Fruit fly (Drosophila melanogaster) S2 (cell line): ENCODE measurements around the gene CG13046.

Source experiments
- CG8478 ChIP-seq: fragments of >200 bp; optimal IDR thresholded peaks from 2 replicates; lab custom pipeline; 2018
- CTCF ChIP-seq, 2 experiments: fragments of >200 bp; optimal IDR thresholded peaks; 2 replicates each; lab custom pipeline; 2018

Gene CG13046

DNA sequence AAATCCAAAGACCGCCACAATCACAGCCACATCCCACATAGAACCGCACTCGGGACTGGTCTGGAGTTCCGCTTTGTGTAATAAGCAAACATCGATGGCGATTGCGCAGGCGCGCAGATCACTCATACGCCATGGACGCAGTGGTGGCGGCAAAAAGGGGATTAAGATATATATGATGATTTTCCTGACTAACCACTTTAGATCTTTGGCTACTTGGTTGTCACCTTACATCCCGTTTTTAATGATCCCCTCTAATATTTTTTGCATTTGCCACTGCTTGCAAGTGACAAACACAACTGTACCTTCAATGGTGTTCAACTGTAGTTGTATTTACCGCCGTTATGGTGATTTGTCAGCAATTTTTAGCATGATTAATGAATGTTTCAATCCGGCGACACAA is 21.8 kb upstream of the CG13046 start:
- TF ChIP-seq CTCF (optimal IDR thresholded peaks at IDR 0.05; lab: Kevin White, UChicago) (no peak), CG8478 (lab: Kevin White, UChicago) (no peak)

DNA sequence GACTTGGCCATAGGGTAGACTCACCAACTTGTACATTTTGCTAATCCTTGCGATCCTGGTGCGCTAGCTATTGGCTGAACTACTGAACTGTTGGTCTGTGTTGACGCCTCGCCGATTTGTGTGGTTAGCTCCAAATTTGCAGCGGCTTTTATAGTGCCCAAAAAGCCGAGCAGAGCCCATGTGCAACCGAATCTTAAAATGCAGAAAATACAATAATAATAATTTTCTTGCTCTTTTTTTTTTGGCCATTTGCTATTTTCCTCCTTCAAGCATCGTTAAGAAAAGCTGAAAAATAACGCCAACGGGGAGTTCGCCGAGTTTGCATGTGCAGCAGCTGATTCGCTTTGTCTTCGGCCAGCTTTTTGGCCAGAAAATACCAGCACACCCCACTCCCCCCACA is 20.2 kb upstream of the CG13046 start, which contains the start of gene CG13042:
Gene CG13042 (minus strand): TSS at position 101 of the 400 bp plus-strand sequence.
- TF ChIP-seq CG8478 (lab: Kevin White, UChicago) (no peak), CTCF (optimal IDR thresholded peaks at IDR 0.05; lab: Kevin White, UChicago) (no peak)

DNA sequence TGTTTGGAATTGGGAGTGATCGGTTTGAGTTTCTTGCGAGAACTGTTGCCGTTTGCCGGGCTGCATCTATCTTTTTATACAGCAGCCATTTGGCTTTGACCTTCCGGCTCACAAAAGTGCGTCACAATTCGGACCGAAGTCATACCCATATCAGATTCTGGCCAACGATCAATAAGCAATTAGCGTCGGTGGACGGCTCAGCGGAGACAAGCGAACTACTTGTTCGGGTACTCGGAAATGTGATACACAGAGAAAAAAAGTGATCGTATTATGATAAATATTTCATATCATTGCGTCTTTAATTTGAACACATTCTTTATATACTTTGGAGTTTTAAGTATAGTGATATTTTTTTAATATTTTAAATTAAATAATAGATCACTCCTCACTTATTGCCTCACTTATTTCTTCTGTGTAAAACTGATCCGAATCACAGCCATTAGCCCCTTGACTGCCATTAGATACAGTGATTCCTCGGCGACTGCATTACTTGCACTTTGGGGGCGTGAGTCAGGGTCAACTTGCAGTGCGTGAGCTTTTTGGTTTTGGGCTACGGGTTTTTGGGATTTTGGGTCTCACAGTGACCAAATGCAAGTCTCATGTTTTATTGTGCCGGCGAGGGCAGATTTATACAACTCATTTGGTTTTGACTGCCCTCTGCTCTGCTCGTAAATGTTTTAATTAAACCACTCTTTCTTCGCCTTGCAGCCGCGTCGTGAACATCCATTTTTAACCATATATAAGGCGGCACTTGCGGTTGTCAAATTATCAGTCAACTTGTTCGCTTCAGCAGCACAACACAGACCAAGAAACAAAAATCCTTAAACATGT is 17.8 kb upstream of the CG13046 start, which contains the start of the genes CG13043 and CG13063:
Gene CG13043 (minus strand): TSS at position 51 of the 831 bp plus-strand sequence.
Gene CG13063 (plus strand): TSS at position 781 of the 831 bp plus-strand sequence.
- TF ChIP-seq CTCF (optimal IDR thresholded peaks at IDR 0.05; lab: Kevin White, UChicago) (no peak), CG8478 (lab: Kevin White, UChicago) (no peak)

DNA sequence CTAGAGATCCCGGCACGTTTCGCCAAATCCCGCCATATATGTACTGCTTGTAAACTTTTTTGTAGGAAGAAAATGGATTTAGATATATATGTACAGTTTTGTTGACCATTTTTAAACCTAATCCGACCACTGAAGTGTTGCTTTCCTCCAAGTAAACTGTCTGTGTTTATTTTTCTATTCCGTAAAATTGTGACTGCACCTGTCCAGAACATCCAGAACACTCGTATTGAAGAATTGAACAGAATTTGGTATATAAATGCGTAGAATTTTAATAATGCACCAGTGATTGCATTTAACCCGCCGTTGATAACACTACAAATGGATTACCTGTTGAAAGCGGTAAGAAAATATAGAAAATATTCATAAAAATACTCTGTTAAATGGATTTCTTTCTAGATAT is 15.8 kb upstream of the CG13046 start, which contains the start of gene CG43249:
Gene CG43249 (plus strand): TSS at position 301 of the 400 bp plus-strand sequence.
- TF ChIP-seq CTCF (optimal IDR thresholded peaks at IDR 0.05; lab: Kevin White, UChicago) (no peak), CG8478 (lab: Kevin White, UChicago) (no peak)

DNA sequence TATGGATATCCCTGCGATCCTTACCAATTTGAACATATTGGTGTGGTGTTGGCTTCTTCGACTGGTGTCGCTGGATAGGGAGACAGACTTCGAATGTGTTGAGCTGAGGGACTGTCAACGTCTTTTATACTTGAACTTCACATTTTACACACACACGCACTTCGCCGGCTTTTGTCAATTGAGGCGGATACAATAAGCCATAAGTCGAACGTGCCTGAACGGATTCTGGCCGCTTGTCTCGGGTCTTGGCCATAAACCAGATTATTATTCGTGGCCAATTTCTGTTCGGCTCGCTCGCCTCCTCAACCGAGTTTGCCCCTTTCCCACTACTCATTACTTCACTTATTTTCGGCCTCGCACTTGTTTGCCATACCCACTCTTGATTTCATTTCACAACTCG is 14.9 kb upstream of the CG13046 start, which contains the start of gene CG13044:
Gene CG13044 (minus strand): TSS at position 101 of the 400 bp plus-strand sequence.
- no peak for TF ChIP-seq CG8478 (lab: Kevin White, UChicago)
- TF ChIP-seq CTCF (optimal IDR thresholded peaks at IDR 0.05; lab: Kevin White, UChicago), result no peak

DNA sequence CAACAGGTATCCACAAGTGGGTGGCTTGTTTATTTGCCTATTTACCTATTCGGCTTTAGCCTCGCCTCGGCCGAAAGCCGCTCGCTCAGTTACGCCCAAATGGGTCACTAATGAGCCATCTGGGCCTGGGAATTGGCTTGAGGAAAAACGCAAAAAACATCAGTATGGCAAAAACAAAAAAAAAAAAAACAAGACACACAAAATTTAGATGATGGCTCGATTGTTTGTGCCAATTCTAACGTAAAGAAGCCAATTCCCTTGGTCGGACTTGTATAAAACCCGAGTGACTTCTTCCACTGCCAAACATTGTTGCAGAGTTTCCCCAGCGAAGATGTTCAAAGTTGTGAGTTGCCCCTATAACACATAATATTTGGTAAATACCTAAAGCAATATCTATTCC is 12.9 kb upstream of the CG13046 start, which contains the start of gene CG4982:
Gene CG4982 (plus strand): TSS at position 301 of the 400 bp plus-strand sequence.
- TF ChIP-seq CTCF (optimal IDR thresholded peaks at IDR 0.05; lab: Kevin White, UChicago), result no peak

DNA sequence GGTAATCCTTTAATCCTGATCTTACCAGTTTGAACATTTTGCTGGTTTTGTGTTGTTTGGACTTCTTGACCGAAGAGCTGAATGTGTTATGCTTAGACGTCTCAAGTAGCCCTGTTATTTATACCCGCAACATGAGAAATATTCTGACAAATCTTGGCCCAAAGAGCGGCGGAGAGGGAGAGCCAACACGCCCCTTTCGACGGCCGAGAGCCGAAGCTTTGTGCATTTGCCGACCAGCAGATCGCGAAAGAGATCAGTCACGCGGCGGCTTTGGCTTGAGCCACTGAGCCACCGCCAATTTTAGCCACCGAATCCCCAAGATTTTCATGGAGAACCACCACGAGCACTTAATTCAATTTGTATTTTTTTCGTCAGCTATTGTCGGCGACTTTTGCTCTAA is 7.2 kb upstream of the CG13046 start, which contains the start of gene CG4962:
Gene CG4962 (minus strand): TSS at position 101 of the 400 bp plus-strand sequence.
- TF ChIP-seq CTCF (optimal IDR thresholded peaks at IDR 0.05; lab: Kevin White, UChicago) (no peak), CG8478 (lab: Kevin White, UChicago) (no peak)

DNA sequence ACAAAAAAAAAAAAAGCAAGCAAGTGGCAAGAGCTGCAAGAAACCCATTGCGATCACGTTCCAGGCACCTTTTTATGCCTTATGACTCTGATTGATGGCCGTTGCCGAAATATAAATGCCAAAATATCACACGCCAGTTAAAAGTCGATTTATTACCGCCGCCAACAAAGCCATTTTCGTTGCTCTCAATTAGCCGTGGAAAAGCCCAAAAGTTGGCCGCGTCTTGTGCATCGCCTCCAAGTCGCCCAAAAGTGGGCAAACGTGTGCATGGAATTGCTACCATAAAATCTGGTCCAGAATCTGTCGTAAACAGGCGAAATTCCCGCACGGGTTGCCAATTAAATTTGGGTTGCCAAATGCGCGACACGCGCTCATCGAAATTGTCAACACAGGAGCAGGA is 3.5 kb upstream of the CG13046 start:
- no peak for TF ChIP-seq CG8478 (lab: Kevin White, UChicago)
- TF ChIP-seq CTCF (optimal IDR thresholded peaks at IDR 0.05; lab: Kevin White, UChicago), result no peak

DNA sequence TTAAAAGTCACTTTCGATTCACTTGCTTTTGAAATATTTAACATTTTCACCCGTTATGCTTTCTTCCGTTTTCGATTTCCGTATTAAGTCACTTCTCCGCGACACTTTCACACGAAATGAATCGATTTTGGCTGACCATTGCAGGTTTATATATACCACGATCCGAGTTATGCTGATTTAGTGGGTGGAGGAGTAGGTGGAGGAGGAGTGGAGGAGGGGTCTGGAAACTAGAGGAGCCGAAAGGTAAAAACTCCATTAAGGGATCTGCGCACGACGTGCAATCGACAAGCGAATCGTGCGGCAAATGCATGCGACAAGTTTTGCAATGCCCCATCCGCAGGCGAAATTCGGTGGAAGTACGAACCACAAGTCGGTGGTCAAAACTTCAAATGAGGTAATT is 2.6 kb upstream of the CG13046 start, which contains the start of gene CG13045:
Gene CG13045 (minus strand): TSS at position 101 of the 400 bp plus-strand sequence.
- no peak for TF ChIP-seq CTCF (optimal IDR thresholded peaks at IDR 0.05; lab: Kevin White, UChicago)
- TF ChIP-seq CG8478 (lab: Kevin White, UChicago), result no peak

DNA sequence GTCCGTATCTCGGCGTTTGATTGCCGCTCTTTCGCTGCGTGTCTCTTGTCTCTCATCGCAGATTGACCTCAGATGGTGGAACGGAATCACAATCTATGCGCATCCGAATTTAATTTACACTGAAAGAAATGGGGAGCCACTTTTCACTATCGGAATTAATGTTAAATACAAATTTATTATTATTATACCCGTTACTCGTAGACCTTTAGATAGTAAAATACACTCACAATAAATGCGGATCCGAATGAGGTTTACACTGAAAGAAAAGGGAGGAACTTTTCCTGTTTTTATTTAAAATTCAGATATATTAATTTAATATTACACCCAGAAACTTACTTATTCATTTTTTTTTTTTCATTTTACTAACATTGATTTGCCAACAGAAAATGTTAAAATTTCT is 845 bp upstream of the CG13046 start:
- no peak for TF ChIP-seq CTCF (optimal IDR thresholded peaks at IDR 0.05; lab: Kevin White, UChicago)
- TF ChIP-seq CG8478 (lab: Kevin White, UChicago), result no peak

DNA sequence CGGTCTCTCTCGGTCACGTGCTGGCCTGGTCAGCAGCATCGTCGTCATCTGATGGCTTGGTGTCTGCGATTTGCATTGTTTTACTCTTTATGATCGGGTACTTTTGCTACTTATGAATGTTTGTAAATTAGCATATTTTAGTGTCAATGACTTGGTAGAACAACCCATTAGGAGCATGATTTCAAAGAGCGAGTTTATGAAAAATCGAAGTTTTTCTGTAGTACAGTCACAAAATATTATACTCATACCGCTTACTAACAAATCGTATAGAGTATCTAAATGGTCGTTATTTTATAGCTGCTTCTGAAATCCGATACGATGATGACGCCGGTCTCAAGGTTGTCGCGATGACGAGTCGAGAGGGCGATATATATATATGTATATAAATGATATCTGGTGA is 2.0 kb downstream of the CG13046 start:
- TF ChIP-seq CTCF (optimal IDR thresholded peaks at IDR 0.05; lab: Kevin White, UChicago) (no peak), CG8478 (lab: Kevin White, UChicago) (no peak)

DNA sequence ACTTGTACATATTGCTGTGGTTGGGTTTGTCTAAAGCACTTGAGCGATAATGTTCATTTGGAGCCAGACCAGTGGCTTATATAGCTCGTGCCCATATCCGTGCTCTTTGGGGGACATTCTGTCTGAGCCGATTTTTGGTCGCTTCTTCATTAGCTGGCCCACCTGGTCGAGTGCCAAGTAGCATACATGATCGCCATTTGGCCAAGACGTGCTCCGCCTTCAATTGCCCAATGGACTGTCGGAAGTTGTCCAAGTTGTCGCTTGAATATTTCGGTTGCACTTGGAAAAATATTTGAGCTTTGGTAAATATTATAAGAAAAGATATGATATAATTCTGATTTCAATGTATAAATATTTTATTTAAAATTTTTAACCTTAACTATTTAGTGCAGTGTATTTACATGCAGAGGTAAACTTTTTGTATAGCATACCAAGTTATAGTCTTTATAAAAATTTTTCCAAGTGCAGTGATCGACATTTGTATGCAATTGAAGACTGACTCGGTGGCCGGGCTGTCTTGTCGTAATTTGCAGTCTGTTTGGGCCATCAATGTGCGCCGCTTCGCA is 2.8 kb downstream of the CG13046 start, which contains the start of gene CG13047:
Gene CG13047 (minus strand): TSS at position 51 of the 566 bp plus-strand sequence.
- TF ChIP-seq CTCF (optimal IDR thresholded peaks at IDR 0.05; lab: Kevin White, UChicago) (no peak), CG8478 (lab: Kevin White, UChicago) (no peak)

DNA sequence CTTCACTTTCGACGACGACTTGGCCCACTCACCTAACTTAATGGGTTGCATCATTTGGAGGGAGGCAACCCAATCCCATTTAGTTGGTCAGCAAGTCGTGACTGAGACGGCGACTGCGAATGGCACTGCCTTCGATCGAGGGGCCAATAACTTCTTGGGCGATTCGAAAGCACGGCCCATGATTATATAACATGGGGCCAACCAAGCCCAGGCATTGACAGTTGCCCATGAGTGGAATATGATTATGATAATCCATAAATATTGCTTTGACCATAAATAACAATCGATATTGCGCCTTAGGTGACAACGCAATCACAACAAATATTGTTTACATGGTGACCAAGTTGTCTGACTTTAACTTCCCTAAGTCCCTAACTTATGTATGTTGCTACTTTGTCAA is 4.4 kb downstream of the CG13046 start, which contains the start of gene CG13048:
Gene CG13048 (minus strand): TSS at position 101 of the 400 bp plus-strand sequence.
- TF ChIP-seq CTCF (optimal IDR thresholded peaks at IDR 0.05; lab: Kevin White, UChicago), result no peak
- TF ChIP-seq CG8478 (lab: Kevin White, UChicago), result no peak

DNA sequence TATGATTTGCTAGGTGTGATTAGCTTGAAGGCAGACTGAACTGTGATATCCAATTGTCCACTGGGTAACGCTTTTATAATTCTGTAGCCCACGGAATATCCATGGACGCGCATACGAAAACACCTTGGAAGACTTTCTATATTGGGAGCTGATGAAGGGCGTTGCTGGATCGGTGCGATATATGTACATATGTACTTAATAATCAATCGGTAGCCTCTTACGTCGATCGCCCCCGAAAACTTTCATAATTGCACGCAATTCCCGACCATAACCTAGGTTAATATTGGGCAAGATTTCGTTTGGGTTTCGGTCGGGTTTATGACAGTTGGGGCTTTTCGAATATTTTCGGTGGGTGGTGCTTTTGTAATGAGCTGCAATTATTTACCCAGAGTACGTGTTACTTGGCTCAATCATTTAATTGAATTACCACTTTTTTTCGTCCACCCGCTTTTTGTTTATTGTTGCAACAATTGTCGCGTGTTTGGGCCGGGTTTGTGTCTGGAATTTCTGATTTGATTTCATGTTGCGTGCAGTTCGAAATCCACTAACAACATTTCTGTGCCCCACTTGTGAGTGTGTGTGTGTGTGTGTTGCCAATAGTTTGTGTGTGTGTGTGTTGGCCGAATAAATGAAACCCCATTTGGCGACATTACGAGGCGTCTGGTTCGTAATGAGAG is 6.2 kb downstream of the CG13046 start, which contains the start of gene CG13049:
Gene CG13049 (minus strand): TSS at position 51 of the 677 bp plus-strand sequence.
- TF ChIP-seq CG8478 (lab: Kevin White, UChicago) (no peak), CTCF (optimal IDR thresholded peaks at IDR 0.05; lab: Kevin White, UChicago) (no peak)
